Worm (Caenorhabditis elegans) whole organism, early embryonic: ENCODE data around the gene F32D1.3.

Source experiments
- F13C5.2 ChIP-seq: sonication (generic microtip); optimal IDR thresholded peaks from 2 replicates; lab custom pipeline; 2017; ENCODE audit warnings: mild to moderate bottlenecking, missing genetic modification characterization, inconsistent platforms, missing compliant biosample characterization
- aly-1 ChIP-seq: sonication (generic microtip); optimal IDR thresholded peaks from 2 replicates; lab custom pipeline; 2016; ENCODE audit warnings: missing genetic modification characterization, missing compliant biosample characterization
- ama-1 ChIP-seq: fragments of 150-350 bp; optimal IDR thresholded peaks from 2 replicates; lab custom pipeline; 2014
- ceh-36 ChIP-seq: sonication (generic microtip); optimal IDR thresholded peaks from 2 replicates; lab custom pipeline; 2016; ENCODE audit warnings: missing genetic modification characterization, inconsistent platforms, missing compliant biosample characterization
- flt-1 ChIP-seq: fragments of 200-800 bp; sonication (Bioruptor generic); IDR thresholded peaks from 2 replicates; pipeline ENCODE4 v1.3.6; 2022; ENCODE audit warnings: missing genetic modification characterization, missing compliant biosample characterization
- hmbx-1 ChIP-seq: sonication (generic microtip); optimal IDR thresholded peaks from 2 replicates; lab custom pipeline; 2016; ENCODE audit warnings: mild to moderate bottlenecking, missing genetic modification characterization, missing compliant biosample characterization
- hnd-1 ChIP-seq: sonication (generic microtip); optimal IDR thresholded peaks from 2 replicates; lab custom pipeline; 2016; ENCODE audit warnings: missing genetic modification characterization, missing compliant biosample characterization
- scrt-1 ChIP-seq: fragments of 200-800 bp; sonication (Bioruptor generic); IDR thresholded peaks from 2 replicates; pipeline ENCODE4 v1.3.6; 2022; ENCODE audit warnings: missing genetic modification characterization, missing compliant biosample characterization
- tra-4 ChIP-seq: sonication (generic microtip); optimal IDR thresholded peaks from 2 replicates; lab custom pipeline; 2017; ENCODE audit warnings: missing genetic modification characterization, missing compliant biosample characterization

ce11 chrV:4407519-4407918 lies 46.1 kb upstream of the F32D1.3 start, which contains the start of gene nhr-118:
- TF ChIP-seq hmbx-1 (tag; lab: Kevin White, UChicago) (no peak), ama-1 (lab: Kevin White, UChicago) (no peak), F13C5.2 (tag; lab: Kevin White, UChicago) (no peak), ceh-36 (tag; lab: Kevin White, UChicago) (no peak), hnd-1 (no peak), scrt-1 (GFP tag; lab: Robert Waterston, UW) (no peak), aly-1 (no peak), tra-4 (tag; lab: Kevin White, UChicago) (no peak), flt-1 (GFP tag; lab: Robert Waterston, UW) (no peak)
